Fruit fly (Drosophila melanogaster): ENCODE results near the gene Ubr3.

- TF ChIP-seq CG32121 (GFP tag; IDR thresholded peaks at IDR 0.05) (peak; percentile 89), CG8159 (tag; optimal IDR thresholded peaks at IDR 0.05) (peak; percentile 83), Snoo (tag; optimal IDR thresholded peaks at IDR 0.05) (peak; percentile 56)
Measured at dm6 chrX:7908239-7909068, 27.2 kb upstream of the Ubr3 start, which contains the start of the genes dpr14 and spidey.

All from whole organism, pupa.